Worm (Caenorhabditis elegans): ENCODE data around the gene F26F4.8.

DNA sequence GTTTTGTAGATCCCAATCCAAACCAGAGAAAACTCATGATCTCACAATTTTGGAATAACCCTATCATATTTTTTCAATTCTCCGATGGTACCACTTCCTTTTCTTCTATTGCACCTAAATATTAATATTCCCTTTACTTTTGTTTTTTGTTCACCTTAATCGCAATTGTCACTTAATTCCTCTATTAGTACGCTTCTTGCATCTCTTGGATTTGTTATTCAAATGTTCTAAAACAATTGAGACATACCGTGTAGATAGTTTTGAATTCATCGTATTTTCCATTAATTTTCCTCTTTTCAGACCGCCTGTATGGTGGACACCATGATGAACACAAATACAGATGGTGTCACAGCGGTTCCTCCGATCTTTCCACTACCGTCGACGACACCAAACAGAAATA is 46.6 kb upstream of the F26F4.8 start, which contains the start of gene flh-2:
- TF ChIP-seq ztf-11 (tag; optimal IDR thresholded peaks at IDR 0.05) (no peak), unc-130 (GFP tag; optimal IDR thresholded peaks at IDR 0.05) (no peak), ZK546.5 (tag; optimal IDR thresholded peaks at IDR 0.05) (no peak), ama-1 (optimal IDR thresholded peaks at IDR 0.05) (no peak), unc-39 (tag; optimal IDR thresholded peaks at IDR 0.05) (no peak), T26A8.4 (GFP tag; IDR thresholded peaks at IDR 0.05) (no peak), nhr-28 (tag; optimal IDR thresholded peaks at IDR 0.05) (no peak)
